Fruit fly (Drosophila melanogaster) whole organism, embryonic: ENCODE measurements around the gene yrt.

Experiments used
- CG10147 ChIP-seq: fragments of 200-800 bp; sonication (Bioruptor generic); optimal IDR thresholded peaks from 2 replicates; lab custom pipeline; 2019; ENCODE audit warnings: missing biosample characterization, mild to moderate bottlenecking, missing genetic modification characterization, moderate library complexity
- CG1024 ChIP-seq: fragments of 200-800 bp; sonication (Bioruptor generic); IDR thresholded peaks from 2 replicates; pipeline ENCODE4 v1.3.6; 2022; ENCODE audit warnings: missing biosample characterization, missing genetic modification characterization
- CG10979 ChIP-seq: fragments of 200-800 bp; sonication (Bioruptor generic); optimal IDR thresholded peaks from 2 replicates; lab custom pipeline; 2018; ENCODE audit warnings: missing biosample characterization, mild to moderate bottlenecking, missing genetic modification characterization, moderate library complexity
- CG11085 ChIP-seq: fragments of 200-800 bp; sonication (Bioruptor generic); IDR thresholded peaks from 2 replicates; pipeline ENCODE4 v1.3.6; 2022; ENCODE audit warnings: missing biosample characterization, missing genetic modification characterization
- CG14050 ChIP-seq: fragments of 200-800 bp; sonication (Bioruptor generic); IDR thresholded peaks from 3 replicates; pipeline ENCODE4 v1.3.6; 2022; ENCODE audit warnings: missing biosample characterization, missing genetic modification characterization
- CG14441 ChIP-seq: fragments of 200-800 bp; sonication (Bioruptor generic); IDR thresholded peaks from 2 replicates; pipeline ENCODE4 v1.3.6; 2022; ENCODE audit warnings: missing biosample characterization, missing genetic modification characterization
- CG17829 ChIP-seq: fragments of 200-800 bp; optimal IDR thresholded peaks from 2 replicates; lab custom pipeline; 2019; ENCODE audit warnings: missing biosample characterization, mild to moderate bottlenecking, missing genetic modification characterization, moderate library complexity
- CG18262 ChIP-seq: fragments of 200-800 bp; optimal IDR thresholded peaks from 3 replicates; lab custom pipeline; 2019; ENCODE audit warnings: missing biosample characterization, mild to moderate bottlenecking, missing genetic modification characterization, moderate library complexity
- CG2129 ChIP-seq: fragments of 200-800 bp; sonication (Bioruptor generic); IDR thresholded peaks from 2 replicates; pipeline ENCODE4 v1.3.6; 2022; ENCODE audit warnings: missing biosample characterization, missing genetic modification characterization; ENCODE audit not compliant: partially characterized antibody
- CG31224 ChIP-seq: fragments of 200-800 bp; sonication (Bioruptor generic); IDR thresholded peaks from 2 replicates; pipeline ENCODE4 v1.3.6; 2022; ENCODE audit warnings: missing biosample characterization, missing genetic modification characterization
- CG3407 ChIP-seq: fragments of 200-800 bp; sonication (Bioruptor generic); optimal IDR thresholded peaks from 2 replicates; lab custom pipeline; 2018; ENCODE audit warnings: missing biosample characterization, mild to moderate bottlenecking, missing genetic modification characterization
- CG3838 ChIP-seq: fragments of 200-800 bp; sonication (Bioruptor generic); optimal IDR thresholded peaks from 3 replicates; lab custom pipeline; 2016; ENCODE audit warnings: missing biosample characterization, missing genetic modification characterization
- CG5245 ChIP-seq: fragments of 200-800 bp; sonication (Bioruptor generic); optimal IDR thresholded peaks from 3 replicates; lab custom pipeline; 2016; ENCODE audit warnings: missing biosample characterization, missing genetic modification characterization
- CG6175 ChIP-seq: fragments of 200-800 bp; sonication (Bioruptor generic); IDR thresholded peaks from 3 replicates; pipeline ENCODE4 v1.3.6; 2022; ENCODE audit warnings: missing biosample characterization, missing genetic modification characterization
- CG6254 ChIP-seq: fragments of 200-800 bp; sonication (Bioruptor generic); optimal IDR thresholded peaks from 3 replicates; lab custom pipeline; 2017; ENCODE audit warnings: mild to moderate bottlenecking, missing biosample characterization, missing genetic modification reagents, missing genetic modification characterization
- CG6683 ChIP-seq: fragments of 200-800 bp; sonication (Bioruptor generic); optimal IDR thresholded peaks from 2 replicates; lab custom pipeline; 2017; ENCODE audit warnings: missing biosample characterization, mild to moderate bottlenecking, missing genetic modification characterization, missing genetic modification reagents
- CG8359 ChIP-seq: fragments of 200-800 bp; sonication (Bioruptor generic); optimal IDR thresholded peaks from 2 replicates; lab custom pipeline; 2017; ENCODE audit warnings: missing biosample characterization, mild to moderate bottlenecking, missing genetic modification characterization, borderline replicate concordance
- CG8388 ChIP-seq: fragments of 200-800 bp; sonication (Bioruptor generic); optimal IDR thresholded peaks from 2 replicates; lab custom pipeline; 2019; ENCODE audit warnings: missing biosample characterization, mild to moderate bottlenecking, missing genetic modification characterization, moderate library complexity
- CG9609 ChIP-seq: fragments of 200-800 bp; sonication (Bioruptor generic); optimal IDR thresholded peaks from 3 replicates; lab custom pipeline; 2016; ENCODE audit warnings: missing biosample characterization, missing genetic modification characterization
- CrebB ChIP-seq: fragments of 200-800 bp; sonication (Bioruptor generic); optimal IDR thresholded peaks from 3 replicates; lab custom pipeline; 2018; ENCODE audit warnings: missing biosample characterization, mild to moderate bottlenecking, missing genetic modification characterization
- Ets97D ChIP-seq: fragments of 200-800 bp; sonication (Bioruptor generic); optimal IDR thresholded peaks from 3 replicates; lab custom pipeline; 2016; ENCODE audit warnings: missing biosample characterization, missing genetic modification characterization
- Hmr ChIP-seq: fragments of 200-800 bp; sonication (Bioruptor generic); optimal IDR thresholded peaks from 3 replicates; lab custom pipeline; 2017; ENCODE audit warnings: mild to moderate bottlenecking, missing biosample characterization, missing genetic modification reagents, missing genetic modification characterization
- NC2α ChIP-seq: fragments of 200-800 bp; sonication (Bioruptor generic); optimal IDR thresholded peaks from 2 replicates; lab custom pipeline; 2016; ENCODE audit warnings: missing biosample characterization, missing genetic modification characterization
- PHDP ChIP-seq: fragments of 200-800 bp; sonication (Bioruptor generic); optimal IDR thresholded peaks from 3 replicates; lab custom pipeline; 2018; ENCODE audit warnings: missing biosample characterization, mild to moderate bottlenecking, missing genetic modification characterization, moderate library complexity
- Rfx ChIP-seq: fragments of 200-800 bp; sonication (Bioruptor generic); IDR thresholded peaks from 2 replicates; pipeline ENCODE4 v1.3.6; 2022; ENCODE audit warnings: missing biosample characterization, missing genetic modification characterization
- Trl ChIP-seq, 3 experiments: fragments of >200 bp in 2 of 3; fragments of 200-800 bp in 1 of 3; sonication (Bioruptor generic) in 1 of 3; optimal IDR thresholded peaks; 2 replicates in 1 of 3; 3 replicates in 2 of 3; lab custom pipeline; 2016 to 2017; ENCODE audit warnings: missing biosample characterization in 1 of 3, missing genetic modification characterization in 1 of 3
- Vsx1 ChIP-seq: fragments of 200-800 bp; sonication (Bioruptor generic); optimal IDR thresholded peaks from 2 replicates; lab custom pipeline; 2017; ENCODE audit warnings: missing biosample characterization, mild to moderate bottlenecking, missing genetic modification characterization, missing genetic modification reagents
- chif ChIP-seq, 2 experiments: fragments of 200-800 bp; sonication (Bioruptor generic); optimal IDR thresholded peaks; 3 replicates each; lab custom pipeline; 2016; ENCODE audit warnings: missing biosample characterization in 2 of 2, missing genetic modification characterization in 2 of 2
- ci ChIP-seq: fragments of 200-800 bp; sonication (Bioruptor generic); IDR thresholded peaks from 3 replicates; pipeline ENCODE4 v1.3.6; 2022; ENCODE audit warnings: missing biosample characterization, missing genetic modification characterization
- corto ChIP-seq: fragments of 200-800 bp; sonication (Bioruptor generic); optimal IDR thresholded peaks from 2 replicates; lab custom pipeline; 2016; ENCODE audit warnings: missing biosample characterization, mild to moderate bottlenecking, missing genetic modification characterization, moderate library complexity
- cwo ChIP-seq: fragments of 200-800 bp; sonication (Bioruptor generic); optimal IDR thresholded peaks from 3 replicates; lab custom pipeline; 2017; ENCODE audit warnings: missing biosample characterization, missing genetic modification characterization, mild to moderate bottlenecking, moderate library complexity, missing genetic modification reagents
- disco-r ChIP-seq: fragments of 200-800 bp; sonication (Bioruptor generic); optimal IDR thresholded peaks from 2 replicates; lab custom pipeline; 2016; ENCODE audit warnings: missing biosample characterization, missing genetic modification characterization
- dpn ChIP-seq, 2 experiments: fragments of 200-800 bp; sonication (Bioruptor generic); optimal IDR thresholded peaks; 3 replicates each; lab custom pipeline; 2016; ENCODE audit warnings: missing biosample characterization in 2 of 2, missing genetic modification characterization in 2 of 2
- esg ChIP-seq: fragments of 200-800 bp; sonication (Bioruptor generic); conservative IDR thresholded peaks from 2 replicates; pipeline ENCODE4 v1.3.6; 2022; ENCODE audit warnings: missing biosample characterization, missing genetic modification characterization
- hkb ChIP-seq, 2 experiments: fragments of 200-800 bp in 1 of 2; fragments of >200 bp in 1 of 2; sonication (Bioruptor generic) in 1 of 2; IDR thresholded peaks in 1 of 2; optimal IDR thresholded peaks in 1 of 2; 2 replicates each; pipeline versions ENCODE4 v1.3.6 to Lab custom; 2017 to 2022; ENCODE audit warnings: missing biosample characterization in 1 of 2, missing genetic modification characterization in 1 of 2
- klu ChIP-seq: fragments of 200-800 bp; sonication (Bioruptor generic); IDR thresholded peaks from 2 replicates; pipeline ENCODE4 v1.3.6; 2022; ENCODE audit warnings: missing biosample characterization, missing genetic modification characterization
- nerfin-2 ChIP-seq: fragments of 200-800 bp; sonication (Bioruptor generic); IDR thresholded peaks from 2 replicates; pipeline ENCODE4 v1.3.6; 2022; ENCODE audit warnings: missing biosample characterization, missing genetic modification characterization; ENCODE audit not compliant: partially characterized antibody
- org-1 ChIP-seq: fragments of 200-800 bp; sonication (Bioruptor generic); optimal IDR thresholded peaks from 2 replicates; lab custom pipeline; 2017; ENCODE audit warnings: missing biosample characterization, missing genetic modification characterization
- p53 ChIP-seq: fragments of 200-800 bp; sonication (Bioruptor generic); optimal IDR thresholded peaks from 2 replicates; lab custom pipeline; 2016; ENCODE audit warnings: missing biosample characterization, missing genetic modification characterization
- pan ChIP-seq, 4 experiments: fragments of >200 bp in 3 of 4; fragments of 200-800 bp in 1 of 4; sonication (Bioruptor generic) in 1 of 4; optimal IDR thresholded peaks in 3 of 4; IDR thresholded peaks in 1 of 4; 2 replicates each; pipeline versions ENCODE4 v1.3.6 to Lab custom; 2017 to 2022; ENCODE audit warnings: missing biosample characterization in 2 of 4, missing genetic modification characterization in 2 of 4, mixed read lengths in 1 of 4
- pho ChIP-seq: fragments of 200-800 bp; sonication (Bioruptor generic); optimal IDR thresholded peaks from 2 replicates; lab custom pipeline; 2016; ENCODE audit warnings: missing biosample characterization, missing genetic modification characterization
- phol ChIP-seq: fragments of 200-800 bp; sonication (Bioruptor generic); optimal IDR thresholded peaks from 3 replicates; lab custom pipeline; 2018; ENCODE audit warnings: missing biosample characterization, mild to moderate bottlenecking, missing genetic modification characterization, moderate library complexity
- seq ChIP-seq: fragments of 200-800 bp; sonication (Bioruptor generic); IDR thresholded peaks from 2 replicates; pipeline ENCODE4 v1.3.6; 2022; ENCODE audit warnings: missing biosample characterization, missing genetic modification characterization
- so ChIP-seq: fragments of 200-800 bp; sonication (Bioruptor generic); IDR thresholded peaks from 3 replicates; pipeline ENCODE4 v1.3.6; 2022; ENCODE audit warnings: missing biosample characterization, missing genetic modification characterization
- wdn ChIP-seq: fragments of 200-800 bp; sonication (Bioruptor generic); IDR thresholded peaks from 2 replicates; pipeline ENCODE4 v1.3.6; 2022; ENCODE audit warnings: missing biosample characterization, missing genetic modification characterization
- zf30C ChIP-seq: fragments of 200-800 bp; sonication (Bioruptor generic); optimal IDR thresholded peaks from 3 replicates; lab custom pipeline; 2018; ENCODE audit warnings: missing biosample characterization, mild to moderate bottlenecking, missing genetic modification characterization
- zfh1 ChIP-seq: fragments of 200-800 bp; sonication (Bioruptor generic); IDR thresholded peaks from 3 replicates; pipeline ENCODE4 v1.3.6; 2022; ENCODE audit warnings: missing biosample characterization, missing genetic modification characterization

Gene yrt

DNA sequence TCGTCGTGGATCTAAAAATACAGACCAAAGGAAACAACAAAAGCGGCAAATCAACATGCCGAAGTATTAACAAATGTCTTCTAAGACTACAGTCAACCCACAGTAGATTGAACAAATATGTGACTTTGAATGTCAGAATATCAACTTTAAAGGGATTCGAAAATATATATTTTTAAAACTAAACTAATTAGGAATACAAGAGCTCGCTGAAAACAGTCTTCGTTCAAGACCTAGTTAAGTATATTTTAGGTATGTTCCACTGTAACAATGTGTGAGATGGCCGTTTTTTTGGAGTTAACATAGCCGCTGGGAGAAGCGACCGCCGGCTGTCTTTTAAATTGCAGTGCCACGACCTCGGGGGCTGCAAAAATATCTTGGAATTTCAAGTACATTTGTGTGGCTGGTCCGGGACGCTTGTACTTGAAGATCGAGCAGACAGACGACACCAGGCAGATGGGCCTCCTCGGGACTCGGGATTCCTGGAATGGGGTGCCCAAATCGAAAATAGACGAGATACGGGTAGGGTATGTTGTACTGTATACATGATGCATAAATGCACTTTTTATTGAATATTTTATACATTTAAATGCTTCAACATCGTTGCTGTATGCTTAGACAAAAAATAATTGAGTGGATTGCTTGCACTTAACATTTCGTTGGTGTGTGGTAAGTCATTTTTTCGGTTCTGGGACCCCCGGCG, 6.3 kb downstream of the yrt start (continued):
- no peak for TF ChIP-seq Vsx1
- peak; percentile 27; the same call in 1 of the 2 replicates for TF ChIP-seq CG1024 (GFP tag; lab: Robert Waterston, UW)
- peak; percentile 42 for TF ChIP-seq cwo
- TF ChIP-seq CG10979 (tag; lab: Kevin White, UChicago), result peak; percentile 81
- peak; percentile 49 for TF ChIP-seq CG9609
- TF ChIP-seq PHDP (tag; lab: Kevin White, UChicago), result peak; percentile 69
- TF ChIP-seq zfh1 (GFP tag; lab: Robert Waterston, UW), result peak; percentile 81
- TF ChIP-seq klu (GFP tag; lab: Robert Waterston, UW), result 0 out of 2 replicates have a peak, but pooled peaks have one; percentile 12
- peak; percentile 55 for TF ChIP-seq Rfx (GFP tag; lab: Robert Waterston, UW)
- peak; percentile 62 for TF ChIP-seq CG8359 (GFP tag; lab: Kevin White, UChicago)
- no peak for TF ChIP-seq Trl (optimal IDR thresholded peaks at IDR 0.05; lab: Kevin White, UChicago)
- TF ChIP-seq Trl (GFP tag; optimal IDR thresholded peaks at IDR 0.05; lab: Kevin White, UChicago), result peak; percentile 19
- TF ChIP-seq CG8388, result peak; percentile 72
- TF ChIP-seq pan (optimal IDR thresholded peaks at IDR 0.05; lab: Kevin White, UChicago), result no peak
- peak in 1 of 2 experiments; percentile 79 for TF ChIP-seq pan (GFP tag; optimal IDR thresholded peaks at IDR 0.05 in 1 of 2, IDR thresholded peaks at IDR 0.05 in 1 of 2)
- peak; percentile 55 to 73 for TF ChIP-seq dpn (GFP tag; optimal IDR thresholded peaks at IDR 0.05; lab: Kevin White, UChicago)
- TF ChIP-seq CG3838 (GFP tag; lab: Kevin White, UChicago), result no peak
- no peak for TF ChIP-seq wdn (GFP tag; lab: Robert Waterston, UW)
- peak; percentile 61 for TF ChIP-seq CG5245 (GFP tag; lab: Kevin White, UChicago)
- peak; percentile 90 for TF ChIP-seq ci (GFP tag; lab: Robert Waterston, UW)
- TF ChIP-seq CG6683 (GFP tag; lab: Kevin White, UChicago), result peak; percentile 15
- no peak for TF ChIP-seq p53 (GFP tag; lab: Kevin White, UChicago)
- 0 out of 2 replicates have a peak, but pooled peaks have one; percentile 15 for TF ChIP-seq CG11085 (GFP tag; lab: Robert Waterston, UW)
- peak; percentile 74 for TF ChIP-seq esg (GFP tag; lab: Robert Waterston, UW)
- TF ChIP-seq Hmr (GFP tag; lab: Kevin White, UChicago), result peak; percentile 28
- peak; percentile 47; the same call in 2 of the 3 replicates for TF ChIP-seq CG14050 (GFP tag; lab: Robert Waterston, UW)
- TF ChIP-seq seq (GFP tag; lab: Robert Waterston, UW), result peak; percentile 32; the same call in 1 of the 2 replicates
- peak; percentile 51 for TF ChIP-seq pho (GFP tag; lab: Kevin White, UChicago)
- no peak for TF ChIP-seq CG2129 (GFP tag; lab: Robert Waterston, UW)
- TF ChIP-seq CG17829, result peak; percentile 79
- TF ChIP-seq nerfin-2, result no peak
- no peak for TF ChIP-seq zf30C
- peak; percentile 72 for TF ChIP-seq CG6254 (GFP tag; lab: Kevin White, UChicago)
- no peak for TF ChIP-seq Ets97D (GFP tag; lab: Kevin White, UChicago)
- peak; percentile 44 to 71 for TF ChIP-seq chif (GFP tag; optimal IDR thresholded peaks at IDR 0.05; lab: Kevin White, UChicago)
- peak; percentile 78 for TF ChIP-seq CG18262 (tag; lab: Kevin White, UChicago)
- peak; percentile 45 for TF ChIP-seq org-1 (GFP tag; lab: Kevin White, UChicago)
- TF ChIP-seq NC2α (GFP tag; lab: Kevin White, UChicago), result no peak
- TF ChIP-seq CG10147, result peak; percentile 37
- TF ChIP-seq disco-r, result no peak
- peak; percentile 78 for TF ChIP-seq phol
- TF ChIP-seq CG3407 (GFP tag; lab: Kevin White, UChicago), result peak; percentile 29
- TF ChIP-seq corto (GFP tag; lab: Kevin White, UChicago), result no peak
- no peak for TF ChIP-seq CrebB (tag; lab: Kevin White, UChicago)
- no peak for TF ChIP-seq CG6175 (GFP tag; lab: Robert Waterston, UW)
- TF ChIP-seq CG14441 (GFP tag; lab: Robert Waterston, UW), result peak; percentile 74
- TF ChIP-seq CG31224 (GFP tag; lab: Robert Waterston, UW), result no peak
- TF ChIP-seq so (GFP tag; lab: Robert Waterston, UW), result peak; percentile 65; the same call in 1 of the 3 replicates
- TF ChIP-seq hkb (optimal IDR thresholded peaks at IDR 0.05; lab: Kevin White, UChicago), result no peak
- TF ChIP-seq hkb (GFP tag; IDR thresholded peaks at IDR 0.05; lab: Robert Waterston, UW), result peak; percentile 80
